Fruit fly (Drosophila melanogaster): Measurements from ENCODE around the gene Idgf3.

DNA sequence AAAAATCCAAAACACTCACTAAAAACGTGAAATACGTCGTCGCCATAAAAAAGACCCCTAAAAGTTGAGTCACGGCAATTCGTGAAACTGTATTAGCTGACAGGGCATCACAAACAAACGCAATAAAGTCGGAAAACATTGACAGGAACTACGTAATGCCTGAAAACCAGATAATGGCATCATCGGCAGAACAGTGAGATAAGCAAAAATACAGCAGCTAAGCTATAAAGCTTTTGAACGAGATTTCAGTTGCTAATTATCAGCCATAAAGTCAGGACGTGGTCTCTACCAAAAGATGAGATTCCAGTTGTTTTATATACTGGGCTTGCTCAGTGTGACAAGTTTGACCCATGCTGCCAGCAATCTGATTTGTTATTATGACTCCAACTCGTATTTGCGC, 5.7 kb upstream of the Idgf3 start, which contains the start of gene Idgf1:
- TF ChIP-seq spab (GFP tag; optimal IDR thresholded peaks at IDR 0.05) (no peak), dac (GFP tag; optimal IDR thresholded peaks at IDR 0.05) (no peak), OdsH (GFP tag; optimal IDR thresholded peaks at IDR 0.05) (no peak), CG3032 (tag; optimal IDR thresholded peaks at IDR 0.05) (no peak), pdm3 (GFP tag; optimal IDR thresholded peaks at IDR 0.05) (no peak), eg (GFP tag; IDR thresholded peaks at IDR 0.05) (no peak), CG8632 (GFP tag; optimal IDR thresholded peaks at IDR 0.05) (no peak), Sox102F (GFP tag; optimal IDR thresholded peaks at IDR 0.05) (no peak), CG6808 (GFP tag; optimal IDR thresholded peaks at IDR 0.05) (no peak), CG32006 (GFP tag; optimal IDR thresholded peaks at IDR 0.05) (no peak), CG15336 (GFP tag; IDR thresholded peaks at IDR 0.05) (no peak)

Data from whole organism, prepupa.